Worm (Caenorhabditis elegans) whole organism, mixed stage, embryonic: ENCODE measurements around the gene clec-2.

Experiments
- M03D4.4 ChIP-seq: sonication (generic microtip); optimal IDR thresholded peaks from 2 replicates; lab custom pipeline; 2017; ENCODE audit warnings: mild to moderate bottlenecking, missing genetic modification characterization, missing compliant biosample characterization
- blmp-1 ChIP-seq: fragments of 150-350 bp; optimal IDR thresholded peaks from 2 replicates; lab custom pipeline; 2014; ENCODE audit warnings: missing biosample characterization, missing genetic modification characterization
- ceh-39 ChIP-seq: fragments of 150-350 bp; optimal IDR thresholded peaks from 2 replicates; lab custom pipeline; 2014; ENCODE audit warnings: missing biosample characterization, missing genetic modification characterization
- ceh-43 ChIP-seq: fragments of 200-800 bp; sonication (Bioruptor generic); optimal IDR thresholded peaks from 2 replicates; lab custom pipeline; 2018; ENCODE audit warnings: mild to moderate bottlenecking, missing genetic modification characterization, moderate library complexity, missing compliant biosample characterization
- ceh-83 ChIP-seq: fragments of 200-800 bp; sonication (Bioruptor generic); optimal IDR thresholded peaks from 2 replicates; lab custom pipeline; 2018; ENCODE audit warnings: mild to moderate bottlenecking, missing genetic modification characterization, missing compliant biosample characterization
- ces-1 ChIP-seq: fragments of 150-350 bp; optimal IDR thresholded peaks from 2 replicates; lab custom pipeline; 2014; ENCODE audit warnings: missing biosample characterization, missing genetic modification reagents, missing genetic modification characterization
- cnd-1 ChIP-seq: fragments of 200-800 bp; sonication (Bioruptor generic); optimal IDR thresholded peaks from 2 replicates; lab custom pipeline; 2018; ENCODE audit warnings: mild to moderate bottlenecking, missing genetic modification characterization, missing compliant biosample characterization
- drap-1 ChIP-seq: fragments of 200-800 bp; sonication (Bioruptor generic); optimal IDR thresholded peaks from 3 replicates; lab custom pipeline; 2018; ENCODE audit warnings: mild to moderate bottlenecking, missing genetic modification characterization, missing compliant biosample characterization
- elt-3 ChIP-seq: fragments of 150-350 bp; optimal IDR thresholded peaks from 2 replicates; lab custom pipeline; 2014; ENCODE audit warnings: missing biosample characterization, missing genetic modification characterization
- flh-1 ChIP-seq: fragments of 200-800 bp; sonication (Bioruptor generic); optimal IDR thresholded peaks from 2 replicates; lab custom pipeline; 2018; ENCODE audit warnings: mild to moderate bottlenecking, missing genetic modification characterization, moderate library complexity, missing compliant biosample characterization
- ham-2 ChIP-seq: fragments of 200-800 bp; sonication (Bioruptor generic); optimal IDR thresholded peaks from 2 replicates; lab custom pipeline; 2018; ENCODE audit warnings: mild to moderate bottlenecking, missing genetic modification characterization, missing compliant biosample characterization
- hlh-1 ChIP-seq: fragments of 150-350 bp; optimal IDR thresholded peaks from 2 replicates; lab custom pipeline; 2014; ENCODE audit warnings: missing biosample characterization, missing genetic modification reagents, missing genetic modification characterization
- lin-13 ChIP-seq: fragments of 150-350 bp; optimal IDR thresholded peaks from 2 replicates; lab custom pipeline; 2014; ENCODE audit warnings: missing biosample characterization, missing genetic modification characterization
- lin-32 ChIP-seq: fragments of 200-800 bp; sonication (Bioruptor generic); optimal IDR thresholded peaks from 2 replicates; lab custom pipeline; 2018; ENCODE audit warnings: mild to moderate bottlenecking, missing genetic modification characterization, missing compliant biosample characterization
- lsy-2 ChIP-seq: fragments of 150-350 bp; optimal IDR thresholded peaks from 2 replicates; lab custom pipeline; 2014; ENCODE audit warnings: missing biosample characterization, missing genetic modification characterization
- mab-5 ChIP-seq: fragments of 150-350 bp; optimal IDR thresholded peaks from 2 replicates; lab custom pipeline; 2014; ENCODE audit warnings: missing biosample characterization, missing genetic modification characterization
- mep-1 ChIP-seq: fragments of 150-350 bp; optimal IDR thresholded peaks from 2 replicates; lab custom pipeline; 2017; ENCODE audit warnings: missing biosample characterization, missing genetic modification reagents, missing genetic modification characterization, inconsistent platforms
- mls-2 ChIP-seq: sonication (generic microtip); optimal IDR thresholded peaks from 2 replicates; lab custom pipeline; 2016; ENCODE audit warnings: mild to moderate bottlenecking, missing genetic modification characterization, moderate library complexity, missing compliant biosample characterization
- nhr-12 ChIP-seq: fragments of 150-350 bp; optimal IDR thresholded peaks from 2 replicates; lab custom pipeline; 2014; ENCODE audit warnings: missing biosample characterization, missing genetic modification characterization
- nhr-2 ChIP-seq: fragments of 150-350 bp; optimal IDR thresholded peaks from 2 replicates; lab custom pipeline; 2014; ENCODE audit warnings: missing biosample characterization, missing genetic modification characterization
- nhr-76 ChIP-seq: sonication (generic microtip); optimal IDR thresholded peaks from 2 replicates; lab custom pipeline; 2017; ENCODE audit warnings: missing biosample characterization, missing genetic modification characterization
- sem-2 ChIP-seq: fragments of 200-800 bp; sonication (Bioruptor generic); optimal IDR thresholded peaks from 2 replicates; lab custom pipeline; 2018; ENCODE audit warnings: mild to moderate bottlenecking, missing genetic modification characterization, missing compliant biosample characterization
- snpc-4 ChIP-seq: fragments of 150-350 bp; optimal IDR thresholded peaks from 2 replicates; lab custom pipeline; 2014; ENCODE audit warnings: missing biosample characterization, missing genetic modification characterization
- sptf-1 ChIP-seq: sonication (generic microtip); optimal IDR thresholded peaks from 2 replicates; lab custom pipeline; 2017; ENCODE audit warnings: mild to moderate bottlenecking, missing genetic modification characterization, moderate library complexity, missing compliant biosample characterization
- tbx-8 ChIP-seq: fragments of 200-800 bp; sonication (Bioruptor generic); optimal IDR thresholded peaks from 2 replicates; lab custom pipeline; 2018; ENCODE audit warnings: mild to moderate bottlenecking, missing genetic modification characterization, moderate library complexity, missing compliant biosample characterization
- unc-39 ChIP-seq: fragments of 150-350 bp; optimal IDR thresholded peaks from 2 replicates; lab custom pipeline; 2014; ENCODE audit warnings: missing biosample characterization, missing genetic modification characterization
- unc-62 ChIP-seq: fragments of 150-350 bp; optimal IDR thresholded peaks from 2 replicates; lab custom pipeline; 2014; ENCODE audit warnings: missing biosample characterization, missing genetic modification reagents, missing genetic modification characterization
- ztf-11 ChIP-seq: fragments of 150-350 bp; optimal IDR thresholded peaks from 2 replicates; lab custom pipeline; 2014; ENCODE audit warnings: missing biosample characterization, missing genetic modification characterization

Gene clec-2

DNA sequence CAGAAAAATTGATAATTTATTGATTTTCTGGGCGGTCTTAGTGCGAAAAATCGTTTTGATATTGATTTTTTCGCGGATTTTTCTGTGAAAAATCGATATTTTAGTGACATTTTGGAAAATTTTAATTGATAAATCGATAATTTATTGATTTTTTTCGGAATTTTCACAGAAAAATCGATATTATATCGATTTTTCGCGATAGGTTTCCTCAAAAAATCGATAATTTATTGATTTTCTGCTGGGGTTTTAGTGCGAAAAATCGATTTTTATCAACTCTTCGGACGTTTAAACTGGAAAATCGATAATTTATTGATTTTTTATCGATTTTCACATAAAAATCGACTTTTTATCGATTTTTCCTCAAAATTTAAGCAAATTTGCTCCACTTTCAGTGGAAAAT, 44.2 kb upstream of the clec-2 start:
- TF ChIP-seq ceh-43 (GFP tag; lab: Kevin White, UChicago) (no peak), elt-3 (tag; lab: Kevin White, UChicago) (no peak), drap-1 (GFP tag; lab: Kevin White, UChicago) (no peak), flh-1 (no peak), M03D4.4 (no peak), unc-39 (tag; lab: Kevin White, UChicago) (no peak), sptf-1 (tag; lab: Kevin White, UChicago) (no peak), tbx-8 (GFP tag; lab: Kevin White, UChicago) (no peak), mab-5 (tag; lab: Kevin White, UChicago) (no peak)

- TF ChIP-seq flh-1 (no peak), elt-3 (tag; lab: Kevin White, UChicago) (no peak), nhr-76 (tag; lab: Kevin White, UChicago) (no peak), lin-13 (tag; lab: Kevin White, UChicago) (no peak), unc-62 (GFP tag; lab: Kevin White, UChicago) (no peak), snpc-4 (no peak), ceh-39 (tag; lab: Kevin White, UChicago) (no peak), blmp-1 (tag; lab: Kevin White, UChicago) (no peak), sptf-1 (tag; lab: Kevin White, UChicago) (no peak), tbx-8 (GFP tag; lab: Kevin White, UChicago) (no peak), unc-39 (tag; lab: Kevin White, UChicago) (no peak), ceh-83 (no peak), ztf-11 (tag; lab: Kevin White, UChicago) (no peak), ham-2 (GFP tag; lab: Kevin White, UChicago) (no peak), mls-2 (tag; lab: Kevin White, UChicago) (no peak), sem-2 (no peak), cnd-1 (tag; lab: Kevin White, UChicago) (no peak)
Observed at ce11 chrII:3066401-3066800, 43.2 kb upstream of the clec-2 start.

DNA sequence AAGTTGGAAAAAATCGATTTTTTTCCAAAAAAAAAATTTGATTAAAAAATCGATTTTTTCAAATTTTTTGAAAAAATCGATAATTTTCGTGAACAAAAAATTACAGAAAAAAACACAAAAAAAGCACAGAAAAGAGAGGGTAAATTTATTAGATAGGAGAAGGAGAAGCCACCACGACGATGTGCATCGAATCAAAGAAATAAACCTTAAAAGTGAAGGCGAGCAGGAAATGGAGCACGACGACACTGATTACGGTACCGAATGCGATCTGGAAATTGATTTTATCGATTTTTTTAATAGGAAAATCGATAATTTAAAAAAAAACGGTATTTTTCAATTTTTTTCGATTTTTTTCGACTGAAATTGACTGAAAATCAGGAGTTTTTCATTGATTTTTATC, 41.9 kb upstream of the clec-2 start:
- no peak for TF ChIP-seq ceh-83
- no peak for TF ChIP-seq mep-1 (tag; lab: Kevin White, UChicago)
- no peak for TF ChIP-seq elt-3 (tag; lab: Kevin White, UChicago)
- no peak for TF ChIP-seq mls-2 (tag; lab: Kevin White, UChicago)
- TF ChIP-seq cnd-1 (tag; lab: Kevin White, UChicago) = no peak
- TF ChIP-seq, all 35 proteins: peak for 0

DNA sequence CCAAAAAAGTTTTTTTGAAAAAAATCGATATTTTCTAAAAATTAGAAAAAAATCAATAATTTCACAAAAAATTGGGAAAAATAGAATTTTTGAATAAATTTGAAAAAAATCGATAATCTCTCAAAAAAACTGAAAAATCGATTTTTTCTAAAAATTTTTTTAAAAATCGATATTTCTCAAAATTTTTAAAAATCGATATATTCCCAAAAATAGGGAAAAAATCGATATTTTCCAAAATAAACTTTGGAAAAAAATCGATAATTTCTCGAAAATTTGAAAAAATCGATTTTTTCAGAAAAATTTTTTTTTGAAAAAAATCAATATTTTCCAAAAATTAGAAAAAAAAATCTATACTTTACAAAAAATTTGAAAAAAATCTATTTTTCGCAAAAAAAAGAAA, 41.4 kb upstream of the clec-2 start:
- TF ChIP-seq nhr-2 (tag; lab: Kevin White, UChicago) (no peak), unc-62 (GFP tag; lab: Kevin White, UChicago) (no peak), hlh-1 (no peak), ceh-43 (GFP tag; lab: Kevin White, UChicago) (no peak), lin-32 (GFP tag; lab: Kevin White, UChicago) (no peak), mab-5 (tag; lab: Kevin White, UChicago) (no peak), lsy-2 (tag; lab: Kevin White, UChicago) (no peak), ham-2 (GFP tag; lab: Kevin White, UChicago) (no peak), blmp-1 (tag; lab: Kevin White, UChicago) (no peak), mls-2 (tag; lab: Kevin White, UChicago) (no peak), nhr-76 (tag; lab: Kevin White, UChicago) (no peak)

ce11 chrII:3063984-3064383, 40.8 kb upstream of the clec-2 start:
- TF ChIP-seq M03D4.4 = no peak
- no peak for TF ChIP-seq nhr-2 (tag; lab: Kevin White, UChicago)
- TF ChIP-seq lin-13 (tag; lab: Kevin White, UChicago) = no peak
- no peak for TF ChIP-seq flh-1
- no peak for TF ChIP-seq mep-1 (tag; lab: Kevin White, UChicago)
- no peak for TF ChIP-seq cnd-1 (tag; lab: Kevin White, UChicago)
- no peak for TF ChIP-seq blmp-1 (tag; lab: Kevin White, UChicago)

ce11 chrII:3063366-3063765, 40.1 kb upstream of the clec-2 start:
- TF ChIP-seq nhr-12 (no peak), ces-1 (GFP tag; lab: Kevin White, UChicago) (peak; percentile 16)
